Worm (Caenorhabditis elegans): ENCODE results near the gene F20B6.10.
"Not testable (repeated sequence)": the region's sequence is repeated elsewhere in the genome, so short reads cannot be mapped to it uniquely, and the experiment has no call there.

The F20B6.10 gene

DNA sequence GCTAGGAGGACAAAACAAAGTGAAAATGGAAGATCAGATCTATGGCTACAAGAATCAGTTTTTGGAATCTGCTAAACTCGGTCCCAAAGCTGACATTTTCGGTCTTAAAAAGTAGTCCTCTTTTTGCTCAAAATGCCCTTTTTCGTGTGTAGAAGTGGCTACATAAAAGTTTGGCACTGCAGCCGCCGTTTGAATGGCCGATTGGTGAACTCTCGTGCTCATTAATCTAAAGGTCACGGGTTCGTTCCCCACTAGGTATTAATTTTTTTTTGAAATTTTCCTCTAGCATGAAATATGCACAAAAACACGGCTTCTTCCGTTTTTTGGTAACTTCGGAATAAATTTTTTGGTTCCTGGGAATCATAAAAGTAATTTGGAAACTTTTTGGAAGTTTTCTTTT, 12.2 kb downstream of the F20B6.10 start:
- TF ChIP-seq hmg-1.2 (GFP tag; IDR thresholded peaks at IDR 0.05) (0 out of 2 replicates have a peak, but pooled peaks have one; percentile 5), B0261.1 (tag; optimal IDR thresholded peaks at IDR 0.05) (peak; percentile 25), tbp1 (GFP tag; optimal IDR thresholded peaks at IDR 0.05) (peak; percentile 43), dox-1 (GFP tag; IDR thresholded peaks at IDR 0.05) (peak; percentile 43; the same call in 1 of the 2 replicates), lin-26 (GFP tag; IDR thresholded peaks at IDR 0.05) (0 out of 2 replicates have a peak, but pooled peaks have one; percentile 42), rpc-1 (tag; optimal IDR thresholded peaks at IDR 0.05) (peak; percentile 23)
- TF ChIP-seq rpc-1 (optimal IDR thresholded peaks at IDR 0.05) = not testable (repeated sequence)

DNA sequence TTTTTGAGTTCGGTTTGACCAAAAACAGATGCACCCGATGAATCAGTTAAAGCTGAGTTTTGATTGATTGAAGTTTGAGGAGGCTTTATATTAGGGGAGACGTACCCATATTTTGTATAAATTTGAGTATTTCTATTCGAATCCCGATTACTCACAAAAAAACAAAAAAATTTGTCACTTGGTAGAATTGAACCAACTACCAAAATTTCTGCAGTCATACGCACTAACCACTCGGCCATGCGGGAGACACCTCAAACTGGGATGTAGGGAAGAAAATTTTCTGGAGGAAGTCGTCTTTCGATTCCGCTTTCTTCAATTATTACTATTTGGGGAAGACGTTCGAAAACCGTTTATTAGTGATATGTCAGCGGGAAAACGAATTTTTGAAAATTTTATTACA, 14.1 kb downstream of the F20B6.10 start:
- 0 out of 2 replicates have a peak, but pooled peaks have one; percentile 22 for TF ChIP-seq D2030.7 (GFP tag; IDR thresholded peaks at IDR 0.05)
- TF ChIP-seq lin-26 (GFP tag; IDR thresholded peaks at IDR 0.05) = peak; percentile 57; the same call in 1 of the 2 replicates
- peak; percentile 43; the same call in 1 of the 2 replicates for TF ChIP-seq dox-1 (GFP tag; IDR thresholded peaks at IDR 0.05)
- 0 out of 2 replicates have a peak, but pooled peaks have one; percentile 44 for TF ChIP-seq madf-6 (GFP tag; IDR thresholded peaks at IDR 0.05)
- peak; percentile 38 for TF ChIP-seq hmg-1.2 (GFP tag; IDR thresholded peaks at IDR 0.05)
- peak; percentile 17 for TF ChIP-seq B0261.1 (tag; optimal IDR thresholded peaks at IDR 0.05)

DNA sequence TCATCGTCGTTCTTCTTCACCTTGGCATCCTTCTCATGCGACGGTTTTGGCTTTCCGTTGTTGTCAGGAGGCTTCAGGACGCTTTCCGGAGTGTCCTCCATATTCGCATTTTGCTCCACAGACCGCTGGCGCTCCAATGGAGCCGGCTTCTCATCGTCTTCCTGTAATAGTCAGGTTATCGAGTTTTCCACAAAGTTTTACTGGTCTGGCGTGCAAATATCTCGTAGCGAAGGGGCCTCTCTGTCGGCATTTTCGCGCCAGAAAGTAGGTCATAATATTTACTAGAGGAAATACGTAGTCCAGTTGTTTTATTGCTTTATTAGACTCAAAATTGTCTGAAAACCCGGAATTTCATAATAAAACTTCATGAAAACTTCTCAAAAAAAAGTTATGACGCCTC, 14.9 kb downstream of the F20B6.10 start, which contains the start of gene F20B6.6:
Gene F20B6.6 (minus strand): TSS at position 101 of the 400 bp plus-strand sequence.
- not testable (repeated sequence) for TF ChIP-seq Y95B8A.8, mcd-1, egrh-3 (GFP tag; IDR thresholded peaks at IDR 0.05)

DNA sequence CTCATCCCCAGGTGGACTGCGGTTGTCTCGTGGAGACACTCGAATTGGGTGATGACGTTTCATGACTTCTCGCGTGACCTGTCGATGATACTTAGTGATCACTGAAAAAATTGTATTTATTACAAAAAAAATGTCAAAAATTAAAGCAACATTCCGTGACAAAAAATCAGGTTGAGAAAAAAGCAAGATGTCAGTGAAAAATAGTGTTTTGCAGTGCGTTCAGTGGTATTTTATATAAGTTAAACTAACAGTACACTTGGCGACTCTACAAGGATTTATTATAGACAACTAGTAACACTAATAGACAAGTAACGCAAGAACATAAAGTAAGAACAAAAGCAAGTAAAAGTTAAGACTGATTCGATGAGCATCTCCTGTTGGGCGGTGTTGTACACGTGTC, 17.2 kb downstream of the F20B6.10 start, which contains the start of gene F20B6.5:
Gene F20B6.5 (minus strand): TSS at position 101 of the 400 bp plus-strand sequence.
- TF ChIP-seq dpl-1 (GFP tag; optimal IDR thresholded peaks at IDR 0.05); madf-3 (GFP tag; IDR thresholded peaks at IDR 0.05); ccch-3 (GFP tag; optimal IDR thresholded peaks at IDR 0.05): not testable (repeated sequence)

DNA sequence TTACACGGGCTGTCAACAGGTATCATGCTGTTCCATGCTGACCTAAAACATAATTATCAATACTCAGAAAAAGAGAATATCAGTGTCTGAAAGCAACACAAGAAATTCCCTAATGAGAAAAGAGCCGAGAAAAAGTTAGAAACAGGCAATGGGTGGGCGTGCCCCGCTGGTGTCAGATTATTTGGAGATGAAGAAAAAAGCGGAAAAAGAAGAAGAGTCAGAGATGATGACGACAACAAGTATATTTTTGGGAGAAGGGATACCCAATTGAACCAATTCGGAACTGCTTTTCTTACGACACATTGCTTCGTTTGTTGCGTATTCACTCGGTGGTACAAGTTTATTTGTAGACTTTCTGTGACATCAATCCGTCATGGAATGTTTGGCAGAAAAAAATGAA, 20.6 kb downstream of the F20B6.10 start, which contains the start of gene F20B6.4:
Gene F20B6.4 (minus strand): TSS at position 101 of the 400 bp plus-strand sequence.
- TF ChIP-seq unc-130 (GFP tag; optimal IDR thresholded peaks at IDR 0.05) (no peak), mxl-1 (tag; optimal IDR thresholded peaks at IDR 0.05) (no peak), fkh-3 (tag; optimal IDR thresholded peaks at IDR 0.05) (no peak), F57A8.1 (GFP tag; optimal IDR thresholded peaks at IDR 0.05) (no peak), xnd-1 (tag; optimal IDR thresholded peaks at IDR 0.05) (no peak), ceh-40 (GFP tag; IDR thresholded peaks at IDR 0.05) (no peak), nhr-179 (tag; optimal IDR thresholded peaks at IDR 0.05) (no peak), hlh-12 (tag; optimal IDR thresholded peaks at IDR 0.05) (no peak), mel-28 (tag; optimal IDR thresholded peaks at IDR 0.05; ENCODE audit: borderline replicate concordance) (no peak)

ce11 chrX:4193080-4193479, 23.9 kb downstream of the F20B6.10 start:
- peak; percentile 40 for TF ChIP-seq nhr-90 (tag; optimal IDR thresholded peaks at IDR 0.05)
- TF ChIP-seq Y79H2A.3 (GFP tag; conservative IDR thresholded peaks at IDR 0.05) = no peak
- TF ChIP-seq tbp1 (GFP tag; optimal IDR thresholded peaks at IDR 0.05) = peak; percentile 18
- TF ChIP-seq lin-54 (GFP tag; optimal IDR thresholded peaks at IDR 0.05) = no peak
- TF ChIP-seq ztf-3 (GFP tag; optimal IDR thresholded peaks at IDR 0.05) = peak; percentile 22
- TF ChIP-seq ceh-58 (GFP tag; IDR thresholded peaks at IDR 0.05) = no peak
- peak; percentile 68 for TF ChIP-seq lin-40 (tag; optimal IDR thresholded peaks at IDR 0.05)
- TF ChIP-seq Y56A3A.18 (GFP tag; IDR thresholded peaks at IDR 0.05) = peak; percentile 75; the same call in 1 of the 2 replicates
- no peak for TF ChIP-seq madf-3 (GFP tag; IDR thresholded peaks at IDR 0.05)
- peak; percentile 38; the same call in 1 of the 2 replicates for TF ChIP-seq ekl-4 (GFP tag; IDR thresholded peaks at IDR 0.05)
- no peak for TF ChIP-seq zfh-2 (GFP tag; conservative IDR thresholded peaks at IDR 0.05)
- TF ChIP-seq gei-17 (GFP tag; optimal IDR thresholded peaks at IDR 0.05) = peak; percentile 23
- TF ChIP-seq B0336.3 (GFP tag; IDR thresholded peaks at IDR 0.05) = peak; percentile 45; the same call in 1 of the 2 replicates
- TF ChIP-seq mel-28 (tag; optimal IDR thresholded peaks at IDR 0.05; ENCODE audit: borderline replicate concordance) = no peak
- no peak for TF ChIP-seq madf-8 (GFP tag; conservative IDR thresholded peaks at IDR 0.05)
- TF ChIP-seq pha-4 (tag; optimal IDR thresholded peaks at IDR 0.05) = no peak
- TF ChIP-seq zim-3 (tag; optimal IDR thresholded peaks at IDR 0.05) = peak; percentile 42
- TF ChIP-seq madf-10 (tag; optimal IDR thresholded peaks at IDR 0.05) = peak; percentile 36
- TF ChIP-seq nfyb-1 (GFP tag; IDR thresholded peaks at IDR 0.05) = peak; percentile 44; the same call in 1 of the 2 replicates
- TF ChIP-seq fkh-3 (tag; optimal IDR thresholded peaks at IDR 0.05) = peak; percentile 60
